Fruit fly (Drosophila melanogaster): Measurements from ENCODE around the gene CG43703.
A peak's percentile ranks its signal among the peaks of the same experiment; 100 is the strongest.

DNA sequence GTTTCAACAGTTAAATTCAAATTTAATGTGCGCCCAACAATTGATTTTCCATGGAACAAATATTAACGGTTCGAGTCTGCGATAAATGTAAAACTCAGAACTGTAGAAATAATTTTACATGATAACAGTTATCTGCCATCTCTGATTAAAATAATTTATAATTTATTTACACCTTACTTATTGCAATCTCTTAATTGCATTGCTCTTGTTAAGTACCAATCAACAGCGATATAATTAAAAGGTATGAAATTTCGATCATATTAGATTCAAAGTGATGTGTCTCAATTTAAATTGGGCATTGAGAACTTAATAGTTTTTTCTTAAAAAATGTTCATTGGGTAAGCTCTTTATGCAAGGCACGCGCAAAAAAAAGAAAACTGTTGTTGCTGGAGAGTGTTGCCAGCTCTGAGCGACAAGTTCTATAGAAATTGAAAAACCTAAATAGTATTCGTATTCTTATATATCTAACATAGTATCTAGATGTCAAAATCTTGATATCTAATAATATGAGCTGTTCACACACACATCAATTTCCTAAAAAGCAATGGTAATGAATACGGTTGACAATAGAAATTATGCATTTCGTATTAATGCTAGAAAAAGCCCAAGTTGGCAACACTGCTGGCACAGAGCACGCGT, 37.6 kb downstream of the CG43703 start:
- no peak for TF ChIP-seq CG8478 (optimal IDR thresholded peaks at IDR 0.05)
- TF ChIP-seq CTCF (optimal IDR thresholded peaks at IDR 0.05) = peak in 1 of 2 experiments; percentile 37
